Worm (Caenorhabditis elegans): Measurements from ENCODE around the gene R186.8.

The R186.8 gene

ce11 chrV:12997422-12997821 is 29.6 kb upstream of the R186.8 start, which contains the start of gene far-3:
Gene far-3 (minus strand): TSS chrV:12997522.
- TF ChIP-seq ztf-4 (tag; optimal IDR thresholded peaks at IDR 0.05) (no peak), sma-3 (GFP tag; optimal IDR thresholded peaks at IDR 0.05) (no peak), unc-39 (tag; optimal IDR thresholded peaks at IDR 0.05) (no peak), nhr-10 (tag; optimal IDR thresholded peaks at IDR 0.05) (no peak), C34F6.9 (tag; optimal IDR thresholded peaks at IDR 0.05) (no peak), zag-1 (tag; optimal IDR thresholded peaks at IDR 0.05) (no peak), lin-13 (GFP tag; optimal IDR thresholded peaks at IDR 0.05) (no peak), mbf-1 (tag; optimal IDR thresholded peaks at IDR 0.05) (no peak), nhr-25 (tag; optimal IDR thresholded peaks at IDR 0.05) (no peak), nhr-23 (tag; optimal IDR thresholded peaks at IDR 0.05) (no peak), alr-1 (tag; optimal IDR thresholded peaks at IDR 0.05) (no peak), sma-9 (GFP tag; optimal IDR thresholded peaks at IDR 0.05) (no peak), sma-9 (tag; optimal IDR thresholded peaks at IDR 0.05) (no peak), blmp-1 (tag; optimal IDR thresholded peaks at IDR 0.05; ENCODE audit: insufficient read depth) (no peak), R02D3.7 (tag; optimal IDR thresholded peaks at IDR 0.05) (no peak), skn-1 (tag; optimal IDR thresholded peaks at IDR 0.05) (no peak)

ce11 chrV:12995269-12995668 is 27.5 kb upstream of the R186.8 start, which contains the start of gene far-5:
Gene far-5 (plus strand): TSS chrV:12995569.
- TF ChIP-seq zag-1 (tag; optimal IDR thresholded peaks at IDR 0.05) (no peak), alr-1 (tag; optimal IDR thresholded peaks at IDR 0.05) (no peak), sem-4 (tag; optimal IDR thresholded peaks at IDR 0.05) (no peak), nhr-25 (tag; optimal IDR thresholded peaks at IDR 0.05) (no peak), unc-62 (GFP tag; optimal IDR thresholded peaks at IDR 0.05) (no peak), Y55F3AM.14 (GFP tag; optimal IDR thresholded peaks at IDR 0.05) (no peak), nhr-21 (tag; optimal IDR thresholded peaks at IDR 0.05) (no peak), nhr-12 (tag; optimal IDR thresholded peaks at IDR 0.05) (no peak)

- no peak for TF ChIP-seq ama-1 (optimal IDR thresholded peaks at IDR 0.05)
- TF ChIP-seq zag-1 (tag; optimal IDR thresholded peaks at IDR 0.05) = no peak
- TF ChIP-seq nhr-77 (tag; optimal IDR thresholded peaks at IDR 0.05) = no peak
- TF ChIP-seq Y55F3AM.14 (GFP tag; optimal IDR thresholded peaks at IDR 0.05) = no peak
- TF ChIP-seq nhr-25 (tag; optimal IDR thresholded peaks at IDR 0.05) = peak; percentile 77
These were observed 25.1 kb upstream of the R186.8 start, which contains the start of the genes F15B9.11 and dsl-7 for ce11 chrV:12992891-12993290. Gene F15B9.11 (minus strand): TSS chrV:12992895. Gene dsl-7 (plus strand): TSS chrV:12993150.

ce11 chrV:12988256-12988655 is 20.5 kb upstream of the R186.8 start, which contains the start of gene F15B9.8:
Gene F15B9.8 (plus strand): TSS chrV:12988556.
- TF ChIP-seq nhr-129 (tag; optimal IDR thresholded peaks at IDR 0.05) (no peak), ama-1 (optimal IDR thresholded peaks at IDR 0.05) (no peak), zag-1 (tag; optimal IDR thresholded peaks at IDR 0.05) (no peak), nhr-25 (tag; optimal IDR thresholded peaks at IDR 0.05) (no peak), mab-5 (tag; optimal IDR thresholded peaks at IDR 0.05) (no peak), Y55F3AM.14 (GFP tag; optimal IDR thresholded peaks at IDR 0.05) (no peak), ztf-1 (GFP tag; conservative IDR thresholded peaks at IDR 0.05) (no peak), blmp-1 (tag; optimal IDR thresholded peaks at IDR 0.05; ENCODE audit: insufficient read depth) (no peak), nhr-11 (tag; optimal IDR thresholded peaks at IDR 0.05) (no peak), nhr-12 (tag; optimal IDR thresholded peaks at IDR 0.05) (no peak)

ce11 chrV:12987061-12987460 is 19.3 kb upstream of the R186.8 start, which contains the start of gene shw-3:
Gene shw-3 (minus strand): TSS chrV:12987161.
- TF ChIP-seq ama-1 (optimal IDR thresholded peaks at IDR 0.05) (no peak), ceh-82 (tag; optimal IDR thresholded peaks at IDR 0.05) (no peak), nhr-77 (tag; optimal IDR thresholded peaks at IDR 0.05) (no peak), gmeb-1 (tag; optimal IDR thresholded peaks at IDR 0.05) (no peak), nhr-25 (tag; optimal IDR thresholded peaks at IDR 0.05) (no peak), unc-39 (tag; optimal IDR thresholded peaks at IDR 0.05) (no peak), ztf-11 (tag; optimal IDR thresholded peaks at IDR 0.05) (no peak), nhr-23 (tag; optimal IDR thresholded peaks at IDR 0.05) (no peak)

- TF ChIP-seq gmeb-1 (tag; optimal IDR thresholded peaks at IDR 0.05) (no peak), nhr-25 (tag; optimal IDR thresholded peaks at IDR 0.05) (no peak), nhr-11 (tag; optimal IDR thresholded peaks at IDR 0.05) (no peak), zag-1 (tag; optimal IDR thresholded peaks at IDR 0.05) (no peak), ama-1 (optimal IDR thresholded peaks at IDR 0.05) (no peak), elt-1 (tag; optimal IDR thresholded peaks at IDR 0.05) (no peak)
These were observed 6.3 kb upstream of the R186.8 start for ce11 chrV:12974047-12974446.

Measured in whole organism, L2 larva.